Worm (Caenorhabditis elegans): ENCODE results near the gene tdp-1.

DNA sequence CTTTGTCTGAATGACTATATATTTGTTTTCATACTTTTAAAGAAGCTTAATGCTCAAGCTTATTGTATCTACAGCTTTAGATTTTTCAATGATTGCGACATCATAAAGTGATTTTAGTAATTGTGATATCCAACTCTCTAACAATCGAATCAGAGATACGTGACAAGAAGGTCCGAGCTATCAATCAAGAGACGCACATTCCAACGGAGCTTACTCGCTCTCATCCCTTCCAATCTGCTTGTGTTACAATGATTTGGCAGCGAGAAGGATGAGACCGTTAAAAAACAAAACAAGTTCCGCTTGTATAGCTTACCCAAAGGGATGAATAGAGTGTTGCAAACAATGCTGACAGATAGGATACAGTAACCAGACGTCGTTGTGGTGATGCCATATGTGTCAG, 36.2 kb upstream of the tdp-1 start:
- TF ChIP-seq ztf-23 (GFP tag; IDR thresholded peaks at IDR 0.05) (no peak), tab-1 (GFP tag; IDR thresholded peaks at IDR 0.05) (no peak), klf-2 (GFP tag; conservative IDR thresholded peaks at IDR 0.05) (no peak), ref-1 (GFP tag; conservative IDR thresholded peaks at IDR 0.05) (no peak), med-1 (GFP tag; optimal IDR thresholded peaks at IDR 0.05; ENCODE audit: insufficient read depth) (no peak), flt-1 (GFP tag; IDR thresholded peaks at IDR 0.05) (no peak), cog-1 (tag; optimal IDR thresholded peaks at IDR 0.05) (no peak)

Measured in whole organism, midembryonic.